Worm (Caenorhabditis elegans) whole organism, L4 larva: ENCODE data around the gene srz-82.
"Not testable (repeated sequence)": the region's sequence is repeated elsewhere in the genome, so short reads cannot be mapped to it uniquely, and the experiment has no call there.

Experiments
- F26F4.8 ChIP-seq: fragments of 200-800 bp; sonication (Bioruptor generic); conservative IDR thresholded peaks from 2 replicates; pipeline ENCODE4 v1.3.6; 2022; ENCODE audit warnings: missing genetic modification characterization, missing compliant biosample characterization
- F37D6.2 ChIP-seq: sonication (generic microtip); optimal IDR thresholded peaks from 2 replicates; lab custom pipeline; 2016; ENCODE audit warnings: mild to moderate bottlenecking, missing genetic modification characterization, missing compliant biosample characterization
- F44E2.7 ChIP-seq: fragments of 200-800 bp; sonication (Bioruptor generic); IDR thresholded peaks from 2 replicates; pipeline ENCODE4 v2.1.2; 2022; ENCODE audit warnings: missing genetic modification characterization, missing compliant biosample characterization
- R02D3.7 ChIP-seq: fragments of 150-350 bp; sonication (generic microtip); optimal IDR thresholded peaks from 3 replicates; lab custom pipeline; 2014; ENCODE audit warnings: missing biosample characterization, missing genetic modification characterization
- Y5F2A.4 ChIP-seq: fragments of 200-800 bp; sonication (Bioruptor generic); optimal IDR thresholded peaks from 2 replicates; lab custom pipeline; 2018; ENCODE audit warnings: mild to moderate bottlenecking, missing genetic modification characterization, missing compliant biosample characterization
- attf-4 ChIP-seq: sonication (generic microtip); optimal IDR thresholded peaks from 3 replicates; lab custom pipeline; 2017; ENCODE audit warnings: missing biosample characterization, missing genetic modification characterization
- ceh-20 ChIP-seq: fragments of 200-800 bp; sonication (Bioruptor generic); IDR thresholded peaks from 2 replicates; pipeline ENCODE4 v1.3.6; 2022; ENCODE audit warnings: missing genetic modification reagents, missing genetic modification characterization, missing compliant biosample characterization
- daf-12 ChIP-seq: fragments of 150-350 bp; optimal IDR thresholded peaks from 2 replicates; lab custom pipeline; 2014; ENCODE audit warnings: missing biosample characterization, missing genetic modification reagents, missing genetic modification characterization
- daf-19 ChIP-seq: fragments of 200-800 bp; sonication (Bioruptor generic); conservative IDR thresholded peaks from 2 replicates; pipeline ENCODE4 v1.3.6; 2022; ENCODE audit warnings: missing genetic modification characterization, missing compliant biosample characterization
- daf-8 ChIP-seq: fragments of 200-800 bp; sonication (Bioruptor generic); IDR thresholded peaks from 2 replicates; pipeline ENCODE4 v1.3.6; 2022; ENCODE audit warnings: missing genetic modification characterization, missing compliant biosample characterization
- dmd-9 ChIP-seq: fragments of 200-800 bp; sonication (Bioruptor generic); IDR thresholded peaks from 2 replicates; pipeline ENCODE4 v1.3.6; 2022; ENCODE audit warnings: missing genetic modification reagents, missing genetic modification characterization, missing compliant biosample characterization
- dpl-1 ChIP-seq: fragments of 150-350 bp; optimal IDR thresholded peaks from 2 replicates; lab custom pipeline; 2014; ENCODE audit warnings: missing biosample characterization, missing genetic modification reagents, missing genetic modification characterization
- fkh-10 ChIP-seq: fragments of 150-350 bp; optimal IDR thresholded peaks from 2 replicates; lab custom pipeline; 2014; ENCODE audit warnings: missing biosample characterization, missing genetic modification reagents, missing genetic modification characterization
- fos-1 ChIP-seq: fragments of 150-350 bp; optimal IDR thresholded peaks from 2 replicates; lab custom pipeline; 2014; ENCODE audit warnings: missing biosample characterization, missing genetic modification characterization
- jun-1 ChIP-seq: fragments of 150-350 bp; optimal IDR thresholded peaks from 2 replicates; lab custom pipeline; 2014; ENCODE audit warnings: missing biosample characterization, missing genetic modification reagents, missing genetic modification characterization
- lin-29 ChIP-seq: fragments of 200-800 bp; sonication (Bioruptor generic); IDR thresholded peaks from 2 replicates; pipeline ENCODE4 v1.3.6; 2022; ENCODE audit warnings: missing genetic modification reagents, missing genetic modification characterization, missing compliant biosample characterization
- lin-38 ChIP-seq: fragments of 200-800 bp; sonication (Bioruptor generic); IDR thresholded peaks from 2 replicates; pipeline ENCODE4 v1.3.6; 2022; ENCODE audit warnings: missing genetic modification reagents, missing genetic modification characterization, missing compliant biosample characterization
- madf-9 ChIP-seq: fragments of 200-800 bp; sonication (Bioruptor generic); conservative IDR thresholded peaks from 2 replicates; pipeline ENCODE4 v1.3.6; 2022; ENCODE audit warnings: missing genetic modification reagents, missing genetic modification characterization, missing compliant biosample characterization
- nhr-102 ChIP-seq: sonication (generic microtip); optimal IDR thresholded peaks from 2 replicates; lab custom pipeline; 2016; ENCODE audit warnings: mild to moderate bottlenecking, missing genetic modification characterization, moderate library complexity, missing compliant biosample characterization
- nhr-111 ChIP-seq: fragments of 200-800 bp; sonication (Bioruptor generic); optimal IDR thresholded peaks from 2 replicates; lab custom pipeline; 2018; ENCODE audit warnings: mild to moderate bottlenecking, missing genetic modification characterization, missing compliant biosample characterization
- nhr-6 ChIP-seq: fragments of 150-350 bp; optimal IDR thresholded peaks from 2 replicates; lab custom pipeline; 2014; ENCODE audit warnings: missing biosample characterization, missing genetic modification characterization
- php-3 ChIP-seq: fragments of 200-800 bp; sonication (Bioruptor generic); IDR thresholded peaks from 2 replicates; pipeline ENCODE4 v1.3.6; 2022; ENCODE audit warnings: missing genetic modification reagents, missing genetic modification characterization, missing compliant biosample characterization
- sdz-12 ChIP-seq: fragments of 200-800 bp; sonication (Bioruptor generic); optimal IDR thresholded peaks from 2 replicates; lab custom pipeline; 2018; ENCODE audit warnings: mild to moderate bottlenecking, missing genetic modification characterization, missing compliant biosample characterization
- snpc-1.2 ChIP-seq: fragments of 200-800 bp; sonication (Bioruptor generic); IDR thresholded peaks from 2 replicates; pipeline ENCODE4 v1.3.6; 2022; ENCODE audit warnings: missing genetic modification reagents, missing genetic modification characterization, missing compliant biosample characterization
- snpc-4 ChIP-seq: fragments of 150-350 bp; optimal IDR thresholded peaks from 2 replicates; lab custom pipeline; 2014; ENCODE audit warnings: missing biosample characterization, missing genetic modification characterization
- spr-1 ChIP-seq: sonication (generic microtip); optimal IDR thresholded peaks from 2 replicates; lab custom pipeline; 2016; ENCODE audit warnings: mild to moderate bottlenecking, missing genetic modification characterization, missing compliant biosample characterization
- tag-97 ChIP-seq: fragments of 200-800 bp; sonication (Bioruptor generic); IDR thresholded peaks from 2 replicates; pipeline ENCODE4 v1.3.6; 2022; ENCODE audit warnings: missing genetic modification characterization, missing compliant biosample characterization
- tra-1 ChIP-seq: fragments of 200-800 bp; sonication (Bioruptor generic); IDR thresholded peaks from 2 replicates; pipeline ENCODE4 v1.3.6; 2022; ENCODE audit warnings: missing genetic modification reagents, missing genetic modification characterization, missing compliant biosample characterization
- unc-62 ChIP-seq, 3 experiments: fragments of 150-350 bp in 1 of 3; sonication (generic microtip); optimal IDR thresholded peaks in 2 of 3; peaks in 1 of 3; 1 replicate in 1 of 3; 2 replicates in 2 of 3; lab custom pipeline; 2014 to 2017; ENCODE audit warnings: missing biosample characterization in 3 of 3, missing genetic modification characterization in 3 of 3, missing genetic modification reagents in 3 of 3, missing genotype in 1 of 3
- zip-11 ChIP-seq: fragments of 200-800 bp; sonication (Bioruptor generic); IDR thresholded peaks from 2 replicates; pipeline ENCODE4 v1.3.6; 2022; ENCODE audit warnings: missing genetic modification characterization, missing compliant biosample characterization
- ztf-11 ChIP-seq: fragments of 150-350 bp; optimal IDR thresholded peaks from 2 replicates; lab custom pipeline; 2014; ENCODE audit warnings: missing biosample characterization, missing genetic modification characterization

Gene srz-82

ce11 chrIV:3482195-3482959, at the start of gene srz-82:
Gene srz-82 (plus strand): TSS chrIV:3482895.
- TF ChIP-seq unc-62 (GFP tag; optimal IDR thresholded peaks at IDR 0.05 in 1 of 2; lab: Kevin White, UChicago) (peak in 1 of 2 experiments; percentile 96), unc-62 (tag; optimal IDR thresholded peaks at IDR 0.05; lab: Kevin White, UChicago) (no peak), daf-8 (GFP tag; lab: Robert Waterston, UW) (no peak)

- TF ChIP-seq R02D3.7 (tag; lab: Kevin White, UChicago); Y5F2A.4 (GFP tag; lab: Kevin White, UChicago); snpc-1.2 (GFP tag; lab: Robert Waterston, UW): not testable (repeated sequence)
Observed at ce11 chrIV:3433387-3433786, 49.3 kb upstream of the srz-82 start, which contains the start of gene C04C3.7. Gene C04C3.7 (minus strand): TSS chrIV:3433487.

ce11 chrIV:3436021-3436420, 46.7 kb upstream of the srz-82 start, which contains the start of gene srz-32:
Gene srz-32 (plus strand): TSS chrIV:3436321.
- TF ChIP-seq php-3 (GFP tag; lab: Robert Waterston, UW) (no peak), snpc-4 (tag; lab: Kevin White, UChicago) (no peak), lin-38 (GFP tag; lab: Robert Waterston, UW) (no peak), ztf-11 (tag; lab: Kevin White, UChicago) (no peak), spr-1 (tag; lab: Kevin White, UChicago) (no peak), nhr-111 (GFP tag; lab: Kevin White, UChicago) (no peak), ceh-20 (GFP tag; lab: Robert Waterston, UW) (no peak), zip-11 (GFP tag; lab: Robert Waterston, UW) (no peak), daf-19 (GFP tag; lab: Robert Waterston, UW) (no peak), daf-12 (tag; lab: Kevin White, UChicago) (no peak), jun-1 (tag; lab: Kevin White, UChicago) (no peak), F44E2.7 (no peak), dmd-9 (GFP tag; lab: Robert Waterston, UW) (no peak), attf-4 (tag; lab: Kevin White, UChicago) (no peak), F37D6.2 (tag; lab: Kevin White, UChicago) (no peak), dpl-1 (GFP tag; lab: Kevin White, UChicago) (no peak), lin-29 (no peak), nhr-6 (no peak), nhr-102 (no peak)

- TF ChIP-seq unc-62 (GFP tag; optimal IDR thresholded peaks at IDR 0.05 in 1 of 2; lab: Kevin White, UChicago) (peak in 1 of 2 experiments; percentile 32), unc-62 (tag; optimal IDR thresholded peaks at IDR 0.05; lab: Kevin White, UChicago) (no peak), madf-9 (no peak)
Observed at ce11 chrIV:3438022-3438421, 44.7 kb upstream of the srz-82 start, which contains the start of gene grd-13. Gene grd-13 (plus strand): TSS chrIV:3438312.

- TF ChIP-seq tag-97 (GFP tag; lab: Robert Waterston, UW) (no peak), fos-1 (tag; lab: Kevin White, UChicago) (no peak), daf-8 (GFP tag; lab: Robert Waterston, UW) (no peak), Y5F2A.4 (GFP tag; lab: Kevin White, UChicago) (no peak), zip-11 (GFP tag; lab: Robert Waterston, UW) (no peak), daf-12 (tag; lab: Kevin White, UChicago) (no peak)
Observed at ce11 chrIV:3439354-3439753, 43.3 kb upstream of the srz-82 start, which contains the start of gene grd-3. Gene grd-3 (plus strand): TSS chrIV:3439655.

- TF ChIP-seq fkh-10 (GFP tag; lab: Kevin White, UChicago) (no peak), daf-12 (tag; lab: Kevin White, UChicago) (no peak), daf-8 (GFP tag; lab: Robert Waterston, UW) (no peak), tra-1 (GFP tag; lab: Robert Waterston, UW) (no peak), F26F4.8 (GFP tag; lab: Robert Waterston, UW) (no peak), sdz-12 (GFP tag; lab: Kevin White, UChicago) (no peak)
- TF ChIP-seq, all 104 proteins: peak for 0
Observed at ce11 chrIV:3440848-3441247, 41.8 kb upstream of the srz-82 start, which contains the start of gene grd-10. Gene grd-10 (plus strand): TSS chrIV:3441055.
